Worm (Caenorhabditis elegans): ENCODE data around the gene snr-4.
A peak's percentile ranks its signal among the peaks of the same experiment; 100 is the strongest.

Gene snr-4

ce11 chrV:11979673-11980561 lies at the start of gene snr-4:
TSS of gene snr-4 (minus strand) at chrV:11979723.
- peak; percentile 89 for TF ChIP-seq gmeb-1 (tag; optimal IDR thresholded peaks at IDR 0.05)
- TF ChIP-seq ztf-1 (GFP tag; conservative IDR thresholded peaks at IDR 0.05) = 0 out of 2 replicates have a peak, but pooled peaks have one; percentile 45
- TF ChIP-seq Y55F3AM.14 (GFP tag; optimal IDR thresholded peaks at IDR 0.05) = peak; percentile 90
- TF ChIP-seq aly-2 (tag; optimal IDR thresholded peaks at IDR 0.05) = no peak
- peak; percentile 86 to 91 for TF ChIP-seq lsy-2 (tag; optimal IDR thresholded peaks at IDR 0.05)
- TF ChIP-seq ama-1 (optimal IDR thresholded peaks at IDR 0.05) = peak; percentile 95
- TF ChIP-seq ZK546.5 (tag; optimal IDR thresholded peaks at IDR 0.05) = peak; percentile 49
- TF ChIP-seq nhr-21 (tag; optimal IDR thresholded peaks at IDR 0.05) = peak; percentile 96
- TF ChIP-seq lin-11 (tag; optimal IDR thresholded peaks at IDR 0.05) = peak; percentile 93
- TF ChIP-seq zag-1 (tag; optimal IDR thresholded peaks at IDR 0.05) = peak; percentile 91
- TF ChIP-seq peb-1 (tag; optimal IDR thresholded peaks at IDR 0.05) = peak; percentile 76
- TF ChIP-seq lin-39 (tag; optimal IDR thresholded peaks at IDR 0.05) = no peak
- TF ChIP-seq nhr-77 (tag; optimal IDR thresholded peaks at IDR 0.05) = peak; percentile 78
- peak; percentile 84 for TF ChIP-seq nhr-25 (tag; optimal IDR thresholded peaks at IDR 0.05)
- TF ChIP-seq nhr-237 (tag; optimal IDR thresholded peaks at IDR 0.05) = peak; percentile 81
- TF ChIP-seq dmd-4 (tag; optimal IDR thresholded peaks at IDR 0.05) = no peak
- TF ChIP-seq unc-39 (tag; optimal IDR thresholded peaks at IDR 0.05) = no peak
- peak; percentile 83 for TF ChIP-seq ceh-82 (tag; optimal IDR thresholded peaks at IDR 0.05)
- TF ChIP-seq crh-2 (tag; optimal IDR thresholded peaks at IDR 0.05) = peak; percentile 96
- peak; percentile 92 for TF ChIP-seq C34F6.9 (tag; optimal IDR thresholded peaks at IDR 0.05)
- no peak for TF ChIP-seq mbf-1 (tag; optimal IDR thresholded peaks at IDR 0.05)
- no peak for TF ChIP-seq elt-1 (tag; optimal IDR thresholded peaks at IDR 0.05)
- TF ChIP-seq R02D3.7 (tag; optimal IDR thresholded peaks at IDR 0.05) = peak; percentile 29
- TF ChIP-seq sma-9 (GFP tag; optimal IDR thresholded peaks at IDR 0.05) = peak; percentile 96
- no peak for TF ChIP-seq sma-9 (tag; optimal IDR thresholded peaks at IDR 0.05)
- TF ChIP-seq lin-13 (GFP tag; optimal IDR thresholded peaks at IDR 0.05) = peak; percentile 94
- peak; percentile 11 for TF ChIP-seq ztf-11 (tag; optimal IDR thresholded peaks at IDR 0.05)
- peak; percentile 75 for TF ChIP-seq nhr-11 (tag; optimal IDR thresholded peaks at IDR 0.05)
- peak; percentile 93 for TF ChIP-seq F13H6.1 (tag; optimal IDR thresholded peaks at IDR 0.05)
- TF ChIP-seq mab-5 (tag; optimal IDR thresholded peaks at IDR 0.05) = peak; percentile 80
- TF ChIP-seq fos-1 (tag; optimal IDR thresholded peaks at IDR 0.05) = peak; percentile 90
- peak; percentile 86 for TF ChIP-seq sem-4 (tag; optimal IDR thresholded peaks at IDR 0.05)
- peak; percentile 77 for TF ChIP-seq blmp-1 (tag; optimal IDR thresholded peaks at IDR 0.05; ENCODE audit: insufficient read depth)
- TF ChIP-seq skn-1 (tag; optimal IDR thresholded peaks at IDR 0.05) = no peak
- TF ChIP-seq unc-55 (GFP tag; optimal IDR thresholded peaks at IDR 0.05) = peak; percentile 90
- TF ChIP-seq nhr-129 (tag; optimal IDR thresholded peaks at IDR 0.05) = peak; percentile 94
- TF ChIP-seq nhr-10 (tag; optimal IDR thresholded peaks at IDR 0.05) = peak; percentile 56
- TF ChIP-seq unc-62 (GFP tag; optimal IDR thresholded peaks at IDR 0.05) = no peak
- no peak for TF ChIP-seq alr-1 (tag; optimal IDR thresholded peaks at IDR 0.05)
- TF ChIP-seq mdl-1 (tag; optimal IDR thresholded peaks at IDR 0.05) = peak; percentile 80 to 86
- no peak for TF ChIP-seq nhr-12 (tag; optimal IDR thresholded peaks at IDR 0.05)
- peak; percentile 79 for TF ChIP-seq egl-27 (tag; optimal IDR thresholded peaks at IDR 0.05)
- TF ChIP-seq nhr-6 (tag; optimal IDR thresholded peaks at IDR 0.05) = no peak
- TF ChIP-seq elt-3 (tag; optimal IDR thresholded peaks at IDR 0.05) = no peak
- peak; percentile 100 for TF ChIP-seq snpc-4 (tag; optimal IDR thresholded peaks at IDR 0.05)
- peak; percentile 60 for TF ChIP-seq ceh-16 (tag; optimal IDR thresholded peaks at IDR 0.05)
- TF ChIP-seq ztf-4 (tag; optimal IDR thresholded peaks at IDR 0.05) = peak; percentile 84
- TF ChIP-seq sma-3 (GFP tag; optimal IDR thresholded peaks at IDR 0.05) = peak; percentile 95
- no peak for TF ChIP-seq nhr-23 (tag; optimal IDR thresholded peaks at IDR 0.05)
